Worm (Caenorhabditis elegans) whole organism, dauer: ENCODE results near the gene prp-39.

Source experiments
- unc-62 ChIP-seq: sonication (generic microtip); optimal IDR thresholded peaks from 2 replicates; lab custom pipeline; 2017; ENCODE audit warnings: missing biosample characterization, missing genetic modification reagents, missing genetic modification characterization

prp-39 gene

ce11 chrV:5653990-5654499 is 28.4 kb downstream of the prp-39 start, which contains the start of gene hex-2:
Gene hex-2 (plus strand): TSS chrV:5654449.
- no peak for TF ChIP-seq unc-62 (GFP tag; lab: Kevin White, UChicago)

- TF ChIP-seq unc-62 (GFP tag; lab: Kevin White, UChicago): no peak
Measured at ce11 chrV:5651905-5652304, 30.5 kb downstream of the prp-39 start.

- TF ChIP-seq unc-62 (GFP tag; lab: Kevin White, UChicago): no peak
Measured at ce11 chrV:5647359-5647758, 35.1 kb downstream of the prp-39 start, which contains the start of gene C14C11.4. Gene C14C11.4 (plus strand): TSS chrV:5647610.

ce11 chrV:5644171-5644570 is 38.3 kb downstream of the prp-39 start, which contains the start of gene srx-117:
Gene srx-117 (plus strand): TSS chrV:5644471.
- TF ChIP-seq unc-62 (GFP tag; lab: Kevin White, UChicago): no peak

- no peak for TF ChIP-seq unc-62 (GFP tag; lab: Kevin White, UChicago)
Measured at ce11 chrV:5634445-5634844, 48.0 kb downstream of the prp-39 start.

- no peak for TF ChIP-seq unc-62 (GFP tag; lab: Kevin White, UChicago)
Measured at ce11 chrV:5630792-5631191, 51.6 kb downstream of the prp-39 start, which contains the start of gene acy-4. Gene acy-4 (minus strand): TSS chrV:5630892.
